Fruit fly (Drosophila melanogaster) whole organism, wandering third instar larva: ENCODE measurements around the gene hkb.

Source experiments
- Hr78 ChIP-seq: fragments of >200 bp; optimal IDR thresholded peaks from 2 replicates; lab custom pipeline; 2017; ENCODE audit warnings: missing biosample characterization, missing genetic modification characterization
- Mio ChIP-seq: sonication (Bioruptor generic); optimal IDR thresholded peaks from 2 replicates; lab custom pipeline; 2016; ENCODE audit warnings: missing biosample characterization, missing genetic modification characterization
- Myc ChIP-seq: fragments of >200 bp; optimal IDR thresholded peaks from 2 replicates; lab custom pipeline; 2017
- h ChIP-seq: fragments of 200-800 bp; sonication (Bioruptor generic); optimal IDR thresholded peaks from 3 replicates; lab custom pipeline; 2016; ENCODE audit warnings: missing biosample characterization, mild to moderate bottlenecking, missing genetic modification characterization

DNA sequence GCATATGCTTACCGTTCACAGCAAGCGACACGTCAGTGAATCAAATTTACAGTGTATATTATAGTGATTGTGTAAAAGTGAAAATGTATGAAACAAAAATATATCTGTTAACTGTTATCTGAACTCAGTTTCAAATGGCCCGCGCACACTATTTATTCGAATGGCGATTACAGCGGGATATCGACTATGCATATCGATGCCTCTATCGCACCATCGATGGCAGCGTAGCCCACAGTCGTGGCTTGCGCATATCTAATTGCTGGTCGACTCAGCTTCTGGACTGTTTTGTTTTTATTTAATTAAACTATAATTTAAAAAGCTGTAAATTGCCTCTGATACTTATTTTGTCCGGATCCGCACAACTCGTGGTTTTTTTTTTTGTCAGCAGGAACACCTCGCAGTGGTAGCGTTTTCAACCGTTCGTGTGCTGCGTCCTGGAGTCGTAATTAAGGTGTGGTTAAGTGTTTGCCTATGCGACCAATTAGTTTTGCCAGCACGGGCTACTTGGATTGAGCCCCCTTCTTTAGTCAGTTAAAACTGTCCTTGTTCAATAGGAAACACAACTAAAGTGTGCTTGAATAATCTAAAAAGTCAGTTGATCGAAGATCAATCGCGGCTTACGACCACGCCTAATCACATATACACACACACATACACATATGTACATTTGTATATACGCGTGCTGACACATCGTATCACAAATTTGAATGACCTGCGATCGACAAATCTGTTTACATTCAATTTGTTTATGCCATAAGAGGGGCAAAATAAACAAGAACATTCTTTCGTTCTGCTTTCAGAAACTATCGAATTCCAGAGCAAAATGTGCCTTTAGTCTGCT is 34.9 kb upstream of the hkb start, which contains the start of gene Cont:
- no peak for TF ChIP-seq Hr78 (GFP tag; lab: Kevin White, UChicago)
- TF ChIP-seq h (GFP tag; lab: Kevin White, UChicago): peak; percentile 26
- no peak for TF ChIP-seq Myc (lab: Kevin White, UChicago)
- TF ChIP-seq Mio (GFP tag; lab: Kevin White, UChicago): no peak
